Fruit fly (Drosophila melanogaster): ENCODE results near the gene CG10920.
A peak's percentile ranks its signal among the peaks of the same experiment; 100 is the strongest.

The CG10920 gene

dm6 chrX:7901153-7902038 is 47.4 kb upstream of the CG10920 start, which contains the start of the genes RpS6 and bys (continued):
- TF ChIP-seq tap (tag; optimal IDR thresholded peaks at IDR 0.05) (no peak), Nf-YC (tag; optimal IDR thresholded peaks at IDR 0.05) (peak; percentile 31), Lpt (GFP tag; optimal IDR thresholded peaks at IDR 0.05) (no peak), CG6272 (GFP tag; IDR thresholded peaks at IDR 0.05) (peak; percentile 62), CG4820 (GFP tag; optimal IDR thresholded peaks at IDR 0.05) (peak; percentile 8), row (GFP tag; IDR thresholded peaks at IDR 0.05) (peak; percentile 81), CG12942 (GFP tag; optimal IDR thresholded peaks at IDR 0.05) (peak; percentile 9), ssp (GFP tag; IDR thresholded peaks at IDR 0.05) (0 out of 2 replicates have a peak, but pooled peaks have one; percentile 19), CG11560 (tag; IDR thresholded peaks at IDR 0.05) (no peak), CG10979 (tag; optimal IDR thresholded peaks at IDR 0.05) (peak; percentile 2), Hsf (GFP tag; optimal IDR thresholded peaks at IDR 0.05) (peak; percentile 33), Awh (GFP tag; IDR thresholded peaks at IDR 0.05) (peak; percentile 43; the same call in 1 of the 2 replicates), CG17361 (GFP tag; IDR thresholded peaks at IDR 0.05) (peak; percentile 82), phol (tag; optimal IDR thresholded peaks at IDR 0.05) (peak; percentile 34), CG32772 (GFP tag; IDR thresholded peaks at IDR 0.05) (peak; percentile 58), dati (GFP tag; IDR thresholded peaks at IDR 0.05) (0 out of 2 replicates have a peak, but pooled peaks have one; percentile 4), HLH3B (GFP tag; IDR thresholded peaks at IDR 0.05) (peak; percentile 36; the same call in 1 of the 2 replicates), CG3838 (GFP tag; optimal IDR thresholded peaks at IDR 0.05) (no peak), CG7372 (GFP tag; IDR thresholded peaks at IDR 0.05) (no peak), CG14710 (tag; optimal IDR thresholded peaks at IDR 0.05) (peak; percentile 65), esg (GFP tag; conservative IDR thresholded peaks at IDR 0.05) (no peak), CG11093 (GFP tag; IDR thresholded peaks at IDR 0.05) (no peak), vvl (GFP tag; IDR thresholded peaks at IDR 0.05) (peak; percentile 31; the same call in 1 of the 2 replicates), Hand (GFP tag; optimal IDR thresholded peaks at IDR 0.05) (no peak), z (GFP tag; IDR thresholded peaks at IDR 0.05) (0 out of 3 replicates have a peak, but pooled peaks have one; percentile 22), Ets65A (GFP tag) (peak; percentile 37), luna (GFP tag; optimal IDR thresholded peaks at IDR 0.05) (no peak), MTF-1 (GFP tag; optimal IDR thresholded peaks at IDR 0.05; ENCODE audit: borderline replicate concordance) (peak; percentile 85), az2 (GFP tag; optimal IDR thresholded peaks at IDR 0.05) (peak; percentile 29), trem (tag; optimal IDR thresholded peaks at IDR 0.05) (no peak), zen2 (GFP tag; IDR thresholded peaks at IDR 0.05; ENCODE audit: partially characterized antibody) (peak; percentile 71), jigr1 (GFP tag; IDR thresholded peaks at IDR 0.05) (no peak), CG15601 (tag; optimal IDR thresholded peaks at IDR 0.05) (peak; percentile 10), sna (GFP tag; IDR thresholded peaks at IDR 0.05; ENCODE audit: partially characterized antibody) (0 out of 2 replicates have a peak, but pooled peaks have one; percentile 36), Antp (GFP tag; optimal IDR thresholded peaks at IDR 0.05) (peak; percentile 35), CG17912 (GFP tag; optimal IDR thresholded peaks at IDR 0.05) (peak; percentile 59), gsb-n (tag; optimal IDR thresholded peaks at IDR 0.05) (no peak), emc (GFP tag; optimal IDR thresholded peaks at IDR 0.05) (no peak), CG4328 (GFP tag; optimal IDR thresholded peaks at IDR 0.05) (peak; percentile 15), CG2889 (GFP tag; IDR thresholded peaks at IDR 0.05) (0 out of 3 replicates have a peak, but pooled peaks have one; percentile 38), Myb (GFP tag; optimal IDR thresholded peaks at IDR 0.05) (no peak), dpn (GFP tag; optimal IDR thresholded peaks at IDR 0.05) (peak; percentile 30 to 31), insv (GFP tag; optimal IDR thresholded peaks at IDR 0.05) (no peak), tup (GFP tag; optimal IDR thresholded peaks at IDR 0.05) (peak; percentile 27), CG13624 (GFP tag; optimal IDR thresholded peaks at IDR 0.05) (peak; percentile 32), CG1647 (GFP tag; optimal IDR thresholded peaks at IDR 0.05) (no peak), vnd (GFP tag; IDR thresholded peaks at IDR 0.05; ENCODE audit: partially characterized antibody) (peak; percentile 78), grn (GFP tag; optimal IDR thresholded peaks at IDR 0.05) (no peak), ken (GFP tag; IDR thresholded peaks at IDR 0.05) (peak; percentile 42; the same call in 1 of the 3 replicates)
